Worm (Caenorhabditis elegans): ENCODE results near the gene memi-2.

DNA sequence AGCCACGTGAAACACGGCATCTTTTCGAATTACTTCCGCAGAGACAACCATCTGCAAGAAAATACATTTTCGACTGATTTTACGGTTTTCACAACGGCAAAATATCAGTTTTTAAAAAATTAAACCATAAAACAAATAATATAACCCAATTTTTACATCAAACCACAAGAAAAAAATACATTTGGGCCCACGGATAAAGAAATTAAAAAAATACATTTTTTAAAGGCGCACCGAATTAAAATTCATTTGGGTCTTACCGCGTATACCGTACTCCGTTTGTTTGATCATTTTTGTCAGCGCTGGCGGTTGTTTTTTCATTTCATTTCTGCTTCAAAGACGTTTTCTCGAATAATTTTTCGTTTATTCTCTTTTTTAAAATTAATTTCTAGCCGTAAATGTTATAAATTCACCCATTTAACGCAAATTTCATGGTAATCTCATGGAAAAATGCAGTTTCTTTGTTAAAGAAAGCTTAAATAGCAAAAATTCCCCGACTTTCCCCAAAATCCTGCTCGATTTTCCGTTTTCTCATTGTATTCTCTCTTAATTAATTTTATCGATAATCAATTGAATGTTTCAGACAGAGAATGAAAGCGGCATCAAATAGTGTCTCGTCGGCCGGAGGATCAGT is 47.0 kb downstream of the memi-2 start, which contains the start of the genes rec-8 and mex-5:
- TF ChIP-seq efl-1 (GFP tag; optimal IDR thresholded peaks at IDR 0.05), result peak; percentile 98
- peak; percentile 95 for TF ChIP-seq F49E8.2 (tag; optimal IDR thresholded peaks at IDR 0.05; ENCODE audit: insufficient read depth)

All from whole organism, young adult.